Fruit fly (Drosophila melanogaster) whole organism, embryonic: ENCODE results near the gene janB.

Source experiments
- ATbp ChIP-seq: fragments of 200-800 bp; sonication (Bioruptor generic); optimal IDR thresholded peaks from 2 replicates; lab custom pipeline; 2017; ENCODE audit warnings: missing biosample characterization, mild to moderate bottlenecking, missing genetic modification characterization, missing genetic modification reagents
- Aef1 ChIP-seq: fragments of 200-800 bp; sonication (Bioruptor generic); IDR thresholded peaks from 3 replicates; pipeline ENCODE4 v1.3.6; 2022; ENCODE audit warnings: missing biosample characterization, missing genetic modification characterization
- CG1024 ChIP-seq: fragments of 200-800 bp; sonication (Bioruptor generic); IDR thresholded peaks from 2 replicates; pipeline ENCODE4 v1.3.6; 2022; ENCODE audit warnings: missing biosample characterization, missing genetic modification characterization
- CG10366 ChIP-seq: fragments of 200-800 bp; sonication (Bioruptor generic); IDR thresholded peaks from 2 replicates; pipeline ENCODE4 v1.3.6; 2022; ENCODE audit warnings: missing biosample characterization, missing genetic modification characterization
- CG10959 ChIP-seq: fragments of 200-800 bp; sonication (Bioruptor generic); IDR thresholded peaks from 2 replicates; pipeline ENCODE4 v1.3.6; 2022; ENCODE audit warnings: missing biosample characterization, missing genetic modification characterization
- CG13123 ChIP-seq: fragments of 200-800 bp; sonication (Bioruptor generic); optimal IDR thresholded peaks from 2 replicates; lab custom pipeline; 2016; ENCODE audit warnings: missing biosample characterization, missing genetic modification characterization
- CG13296 ChIP-seq: fragments of 200-800 bp; sonication (Bioruptor generic); optimal IDR thresholded peaks from 3 replicates; lab custom pipeline; 2018; ENCODE audit warnings: missing biosample characterization, mild to moderate bottlenecking, missing genetic modification characterization
- CG15073 ChIP-seq: fragments of 200-800 bp; sonication (Bioruptor generic); optimal IDR thresholded peaks from 2 replicates; lab custom pipeline; 2016; ENCODE audit warnings: missing biosample characterization, missing genetic modification characterization
- CG1603 ChIP-seq: fragments of 200-800 bp; sonication (Bioruptor generic); optimal IDR thresholded peaks from 2 replicates; lab custom pipeline; 2019; ENCODE audit warnings: missing biosample characterization, mild to moderate bottlenecking, missing genetic modification characterization, moderate library complexity
- CG16779 ChIP-seq: fragments of 200-800 bp; sonication (Bioruptor generic); IDR thresholded peaks from 2 replicates; pipeline ENCODE4 v1.3.6; 2022; ENCODE audit warnings: missing biosample characterization, missing genetic modification characterization
- CG17361 ChIP-seq: fragments of 200-800 bp; sonication (Bioruptor generic); IDR thresholded peaks from 3 replicates; pipeline ENCODE4 v1.3.6; 2022; ENCODE audit warnings: missing biosample characterization, missing genetic modification characterization
- CG17829 ChIP-seq: fragments of 200-800 bp; optimal IDR thresholded peaks from 2 replicates; lab custom pipeline; 2019; ENCODE audit warnings: missing biosample characterization, mild to moderate bottlenecking, missing genetic modification characterization, moderate library complexity
- CG18262 ChIP-seq: fragments of 200-800 bp; optimal IDR thresholded peaks from 3 replicates; lab custom pipeline; 2019; ENCODE audit warnings: missing biosample characterization, mild to moderate bottlenecking, missing genetic modification characterization, moderate library complexity
- CG18599 ChIP-seq: fragments of 200-800 bp; sonication (Bioruptor generic); optimal IDR thresholded peaks from 3 replicates; lab custom pipeline; 2017; ENCODE audit warnings: missing biosample characterization, missing genetic modification characterization, mild to moderate bottlenecking, moderate library complexity, missing genetic modification reagents
- CG2116 ChIP-seq: fragments of 200-800 bp; sonication (Bioruptor generic); optimal IDR thresholded peaks from 3 replicates; lab custom pipeline; 2018; ENCODE audit warnings: missing biosample characterization, mild to moderate bottlenecking, missing genetic modification characterization
- CG2712 ChIP-seq: fragments of 200-800 bp; optimal IDR thresholded peaks from 3 replicates; lab custom pipeline; 2019; ENCODE audit warnings: missing biosample characterization, mild to moderate bottlenecking, missing genetic modification characterization, moderate library complexity
- CG31441 ChIP-seq: fragments of 200-800 bp; sonication (Bioruptor generic); IDR thresholded peaks from 2 replicates; pipeline ENCODE4 v1.3.6; 2022; ENCODE audit warnings: missing biosample characterization, missing genetic modification characterization
- CG3281 ChIP-seq: fragments of 200-800 bp; sonication (Bioruptor generic); optimal IDR thresholded peaks from 3 replicates; lab custom pipeline; 2017; ENCODE audit warnings: missing biosample characterization, mild to moderate bottlenecking, missing genetic modification characterization
- CG4424 ChIP-seq: fragments of 200-800 bp; sonication (Bioruptor generic); optimal IDR thresholded peaks from 3 replicates; lab custom pipeline; 2016; ENCODE audit warnings: missing biosample characterization, missing genetic modification characterization
- CG4854 ChIP-seq: fragments of 200-800 bp; sonication (Bioruptor generic); optimal IDR thresholded peaks from 2 replicates; lab custom pipeline; 2016; ENCODE audit warnings: missing biosample characterization, missing genetic modification characterization, inconsistent platforms
- CG7372 ChIP-seq: fragments of 200-800 bp; sonication (Bioruptor generic); IDR thresholded peaks from 2 replicates; pipeline ENCODE4 v1.3.6; 2022; ENCODE audit warnings: missing biosample characterization, missing genetic modification characterization
- CG9817 ChIP-seq: fragments of 200-800 bp; sonication (Bioruptor generic); optimal IDR thresholded peaks from 2 replicates; lab custom pipeline; 2018; ENCODE audit warnings: missing biosample characterization, mild to moderate bottlenecking, missing genetic modification characterization, moderate library complexity
- CoRest ChIP-seq: fragments of 200-800 bp; sonication (Bioruptor generic); optimal IDR thresholded peaks from 3 replicates; lab custom pipeline; 2018; ENCODE audit warnings: missing biosample characterization, mild to moderate bottlenecking, missing genetic modification characterization, moderate library complexity
- Dek ChIP-seq: fragments of 200-800 bp; sonication (Bioruptor generic); optimal IDR thresholded peaks from 3 replicates; lab custom pipeline; 2019; ENCODE audit warnings: missing biosample characterization, mild to moderate bottlenecking, missing genetic modification characterization, moderate library complexity
- H2.0 ChIP-seq: fragments of 200-800 bp; sonication (Bioruptor generic); IDR thresholded peaks from 2 replicates; pipeline ENCODE4 v1.3.6; 2022; ENCODE audit warnings: missing biosample characterization, missing genetic modification characterization
- Hand ChIP-seq: fragments of 200-800 bp; sonication (Bioruptor generic); optimal IDR thresholded peaks from 2 replicates; lab custom pipeline; 2017; ENCODE audit warnings: mild to moderate bottlenecking, missing biosample characterization, missing genetic modification reagents, missing genetic modification characterization
- Hmx ChIP-seq: fragments of 200-800 bp; sonication (Bioruptor generic); optimal IDR thresholded peaks from 2 replicates; lab custom pipeline; 2016; ENCODE audit warnings: missing biosample characterization, missing genetic modification characterization
- Ptx1 ChIP-seq: fragments of 200-800 bp; sonication (Bioruptor generic); IDR thresholded peaks from 2 replicates; pipeline ENCODE4 v1.3.6; 2022; ENCODE audit warnings: missing biosample characterization, missing genetic modification characterization
- Sry-δ ChIP-seq: fragments of 200-800 bp; sonication (Bioruptor generic); optimal IDR thresholded peaks from 2 replicates; lab custom pipeline; 2016; ENCODE audit warnings: missing biosample characterization, missing genetic modification characterization
- ap ChIP-seq: fragments of 200-800 bp; sonication (Bioruptor generic); IDR thresholded peaks from 2 replicates; pipeline ENCODE4 v1.3.6; 2022; ENCODE audit warnings: missing biosample characterization, missing genetic modification characterization
- bowl ChIP-seq: fragments of 200-800 bp; sonication (Bioruptor generic); IDR thresholded peaks from 2 replicates; pipeline ENCODE4 v1.3.6; 2022; ENCODE audit warnings: missing biosample characterization, missing genetic modification characterization
- cwo ChIP-seq: fragments of 200-800 bp; sonication (Bioruptor generic); optimal IDR thresholded peaks from 3 replicates; lab custom pipeline; 2017; ENCODE audit warnings: missing biosample characterization, missing genetic modification characterization, mild to moderate bottlenecking, moderate library complexity, missing genetic modification reagents
- da ChIP-seq: fragments of 200-800 bp; sonication (Bioruptor generic); optimal IDR thresholded peaks from 2 replicates; lab custom pipeline; 2016; ENCODE audit warnings: missing biosample characterization, missing genetic modification characterization
- dysf ChIP-seq: fragments of 200-800 bp; sonication (Bioruptor generic); IDR thresholded peaks from 3 replicates; pipeline ENCODE4 v1.3.6; 2022; ENCODE audit warnings: missing biosample characterization, missing genetic modification characterization
- lilli ChIP-seq: fragments of 200-800 bp; sonication (Bioruptor generic); optimal IDR thresholded peaks from 3 replicates; lab custom pipeline; 2016; ENCODE audit warnings: missing biosample characterization, missing genetic modification characterization
- lmd ChIP-seq: fragments of 200-800 bp; sonication (Bioruptor generic); IDR thresholded peaks from 2 replicates; pipeline ENCODE4 v1.3.6; 2022; ENCODE audit warnings: missing biosample characterization, missing genetic modification characterization
- nmo ChIP-seq: fragments of 200-800 bp; sonication (Bioruptor generic); optimal IDR thresholded peaks from 2 replicates; lab custom pipeline; 2018; ENCODE audit warnings: missing biosample characterization, mild to moderate bottlenecking, missing genetic modification characterization, moderate library complexity
- nom ChIP-seq: fragments of 200-800 bp; sonication (Bioruptor generic); optimal IDR thresholded peaks from 2 replicates; lab custom pipeline; 2017; ENCODE audit warnings: missing biosample characterization, missing genetic modification characterization, mild to moderate bottlenecking, moderate library complexity, missing genetic modification reagents
- org-1 ChIP-seq: fragments of 200-800 bp; sonication (Bioruptor generic); optimal IDR thresholded peaks from 2 replicates; lab custom pipeline; 2017; ENCODE audit warnings: missing biosample characterization, missing genetic modification characterization
- pfk ChIP-seq: fragments of 200-800 bp; sonication (Bioruptor generic); optimal IDR thresholded peaks from 2 replicates; lab custom pipeline; 2018; ENCODE audit warnings: missing biosample characterization, mild to moderate bottlenecking, missing genetic modification characterization, moderate library complexity
- ranshi ChIP-seq: fragments of 200-800 bp; sonication (Bioruptor generic); IDR thresholded peaks from 2 replicates; pipeline ENCODE4 v1.3.6; 2022; ENCODE audit warnings: missing biosample characterization, missing genetic modification characterization
- row ChIP-seq: fragments of 200-800 bp; sonication (Bioruptor generic); IDR thresholded peaks from 3 replicates; pipeline ENCODE4 v1.3.6; 2022; ENCODE audit warnings: missing biosample characterization, missing genetic modification characterization
- salm ChIP-seq: fragments of 200-800 bp; sonication (Bioruptor generic); optimal IDR thresholded peaks from 2 replicates; lab custom pipeline; 2018; ENCODE audit warnings: missing biosample characterization, mild to moderate bottlenecking, missing genetic modification characterization
- sisA ChIP-seq: fragments of 200-800 bp; sonication (Bioruptor generic); IDR thresholded peaks from 2 replicates; pipeline ENCODE4 v1.3.6; 2022; ENCODE audit warnings: missing biosample characterization, missing genetic modification characterization
- sna ChIP-seq: fragments of 200-800 bp; sonication (Bioruptor generic); IDR thresholded peaks from 2 replicates; pipeline ENCODE4 v1.3.6; 2022; ENCODE audit warnings: missing biosample characterization, missing genetic modification characterization; ENCODE audit not compliant: partially characterized antibody
- tio ChIP-seq: fragments of 200-800 bp; sonication (Bioruptor generic); optimal IDR thresholded peaks from 2 replicates; lab custom pipeline; 2017; ENCODE audit warnings: missing biosample characterization, missing genetic modification characterization, inconsistent platforms
- toy ChIP-seq: fragments of 200-800 bp; sonication (Bioruptor generic); IDR thresholded peaks from 2 replicates; pipeline ENCODE4 v1.3.6; 2022; ENCODE audit warnings: missing biosample characterization, missing genetic modification characterization
- zf30C ChIP-seq: fragments of 200-800 bp; sonication (Bioruptor generic); optimal IDR thresholded peaks from 3 replicates; lab custom pipeline; 2018; ENCODE audit warnings: missing biosample characterization, mild to moderate bottlenecking, missing genetic modification characterization

The janB gene

DNA sequence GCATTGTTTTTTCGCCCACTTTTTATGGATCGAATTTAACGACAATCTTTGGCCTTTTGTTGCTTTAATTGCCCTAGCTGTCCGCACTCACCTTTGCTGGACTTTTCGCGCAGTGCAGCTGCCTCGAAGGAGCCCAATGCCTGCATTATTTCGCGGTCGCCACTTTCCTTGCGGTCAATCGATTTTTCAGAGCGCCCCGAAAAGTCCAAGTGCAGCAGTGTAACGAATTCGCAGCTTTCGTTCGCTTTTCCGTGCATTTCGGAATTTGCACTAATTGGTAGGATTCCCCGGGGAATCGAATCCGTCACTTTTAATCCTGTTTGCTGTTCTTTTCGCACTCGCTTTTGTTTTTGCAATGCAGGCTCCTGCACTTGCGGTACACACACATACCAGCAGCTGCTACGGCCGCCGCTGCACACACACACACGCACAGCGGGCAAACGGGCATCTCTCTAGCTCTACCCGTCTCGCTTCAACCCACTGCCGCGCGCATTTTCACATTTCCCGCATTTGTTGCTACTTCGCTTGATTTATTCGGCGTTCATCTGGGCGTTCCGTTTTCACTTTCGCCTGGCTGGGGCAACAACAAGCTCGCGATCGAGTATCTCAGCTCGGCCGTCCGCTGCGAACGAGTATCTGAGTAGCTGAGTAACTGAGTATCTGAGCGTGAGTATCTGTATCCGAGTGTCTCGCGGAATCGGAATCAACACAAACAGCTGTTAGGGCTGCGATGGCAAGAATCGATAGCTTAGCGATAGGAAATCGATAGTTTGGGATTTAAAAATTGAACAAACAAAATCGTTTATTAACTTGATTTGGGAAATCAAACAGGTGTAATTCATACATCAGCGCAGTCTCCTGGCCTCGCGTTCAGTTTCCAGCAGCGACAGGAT lies 16.7 kb downstream of the janB start, which contains the start of gene Mgat2 (continued):
- TF ChIP-seq sna (peak; percentile 91), CG4854 (GFP tag; lab: Kevin White, UChicago) (no peak), CG13296 (GFP tag; lab: Kevin White, UChicago) (peak; percentile 41), da (GFP tag; lab: Kevin White, UChicago) (peak; percentile 23), pfk (peak; percentile 83), CG10366 (GFP tag; lab: Robert Waterston, UW) (no peak), CG3281 (no peak), bowl (GFP tag; lab: Robert Waterston, UW) (peak; percentile 53; the same call in 1 of the 2 replicates), CG13123 (GFP tag; lab: Kevin White, UChicago) (no peak), CG17361 (peak; percentile 5; the same call in 1 of the 3 replicates), Sry-δ (GFP tag; lab: Kevin White, UChicago) (no peak), toy (GFP tag; lab: Robert Waterston, UW) (no peak), cwo (GFP tag; lab: Kevin White, UChicago) (no peak), CG2712 (tag; lab: Kevin White, UChicago) (peak; percentile 61), CG7372 (GFP tag; lab: Robert Waterston, UW) (no peak), tio (GFP tag; lab: Kevin White, UChicago) (no peak), dysf (GFP tag; lab: Robert Waterston, UW) (no peak), lmd (GFP tag; lab: Robert Waterston, UW) (no peak), CG2116 (GFP tag; lab: Kevin White, UChicago) (no peak), Aef1 (GFP tag; lab: Robert Waterston, UW) (no peak; the same call in 2 of the 3 replicates)

DNA sequence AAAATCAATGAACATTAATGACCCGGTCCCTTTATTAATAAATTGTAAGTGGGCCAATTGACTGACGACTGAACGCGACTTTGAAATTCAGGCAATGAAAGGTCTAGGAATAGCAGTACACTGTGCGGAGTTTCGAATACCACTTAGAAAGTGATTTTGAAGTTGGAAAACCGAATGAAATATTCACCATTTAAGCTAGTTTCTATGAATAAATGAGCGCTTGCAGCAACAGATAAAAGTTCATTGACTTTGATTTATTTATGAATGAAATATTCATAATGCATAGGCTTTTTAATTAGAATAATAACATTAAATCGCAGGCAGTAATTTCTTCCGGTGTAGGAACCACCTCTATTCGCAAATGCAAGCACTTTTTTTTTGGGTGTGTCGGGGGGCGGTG lies 17.5 kb downstream of the janB start:
- TF ChIP-seq CG10959 (GFP tag; lab: Robert Waterston, UW) (no peak), CG31441 (GFP tag; lab: Robert Waterston, UW) (peak; percentile 24; the same call in 1 of the 2 replicates), Ptx1 (GFP tag; lab: Robert Waterston, UW) (0 out of 2 replicates have a peak, but pooled peaks have one; percentile 31), CG18262 (tag; lab: Kevin White, UChicago) (peak; percentile 32), Hmx (no peak), salm (tag; lab: Kevin White, UChicago) (no peak), CG9817 (tag; lab: Kevin White, UChicago) (peak; percentile 17), nom (GFP tag; lab: Kevin White, UChicago) (no peak), CG17829 (tag; lab: Kevin White, UChicago) (peak; percentile 18), CG1024 (GFP tag; lab: Robert Waterston, UW) (no peak), row (GFP tag; lab: Robert Waterston, UW) (peak; percentile 58), org-1 (GFP tag; lab: Kevin White, UChicago) (peak; percentile 8), CG18599 (peak; percentile 45), CG16779 (GFP tag; lab: Robert Waterston, UW) (no peak), lilli (no peak), zf30C (GFP tag; lab: Kevin White, UChicago) (peak; percentile 33), ATbp (peak; percentile 45), CG4424 (peak; percentile 29), H2.0 (GFP tag; lab: Robert Waterston, UW) (no peak), CG1603 (no peak), Dek (tag; lab: Kevin White, UChicago) (peak; percentile 8), ap (0 out of 2 replicates have a peak, but pooled peaks have one; percentile 8), CG2712 (tag; lab: Kevin White, UChicago) (peak; percentile 30), CG15073 (GFP tag; lab: Kevin White, UChicago) (no peak), ranshi (peak; percentile 9; the same call in 1 of the 2 replicates), sisA (GFP tag; lab: Robert Waterston, UW) (peak; percentile 29; the same call in 1 of the 2 replicates), CoRest (tag; lab: Kevin White, UChicago) (peak; percentile 6), Hand (no peak), nmo (GFP tag; lab: Kevin White, UChicago) (peak; percentile 12)
